Fruit fly (Drosophila melanogaster) whole organism, prepupa: Measurements from ENCODE around the gene CG32219.

Experiments
- CG1621 ChIP-seq: fragments of 200-800 bp; sonication (Bioruptor generic); optimal IDR thresholded peaks from 3 replicates; lab custom pipeline; 2018; ENCODE audit warnings: missing biosample characterization, mild to moderate bottlenecking, missing genetic modification characterization
- CG32006 ChIP-seq: fragments of 200-800 bp; sonication (Bioruptor generic); optimal IDR thresholded peaks from 3 replicates; lab custom pipeline; 2017; ENCODE audit warnings: missing biosample characterization, mild to moderate bottlenecking, missing genetic modification characterization
- CG8632 ChIP-seq: fragments of 200-800 bp; sonication (Bioruptor generic); optimal IDR thresholded peaks from 3 replicates; lab custom pipeline; 2016; ENCODE audit warnings: missing biosample characterization, missing genetic modification characterization
- CG9139 ChIP-seq: fragments of 200-800 bp; sonication (Bioruptor generic); optimal IDR thresholded peaks from 3 replicates; lab custom pipeline; 2017; ENCODE audit warnings: missing biosample characterization, mild to moderate bottlenecking, missing genetic modification characterization
- Hr4 ChIP-seq: fragments of 200-800 bp; sonication (Bioruptor generic); optimal IDR thresholded peaks from 3 replicates; lab custom pipeline; 2016; ENCODE audit warnings: missing biosample characterization, missing genetic modification characterization
- OdsH ChIP-seq: fragments of 200-800 bp; sonication (Bioruptor generic); optimal IDR thresholded peaks from 3 replicates; lab custom pipeline; 2016; ENCODE audit warnings: missing biosample characterization, missing genetic modification characterization
- Smox ChIP-seq: fragments of 200-800 bp; sonication (Bioruptor generic); optimal IDR thresholded peaks from 3 replicates; lab custom pipeline; 2016; ENCODE audit warnings: missing biosample characterization, missing genetic modification characterization
- Sox15 ChIP-seq: fragments of 200-800 bp; sonication (Bioruptor generic); optimal IDR thresholded peaks from 3 replicates; lab custom pipeline; 2016; ENCODE audit warnings: missing biosample characterization, missing genetic modification characterization
- lz ChIP-seq: fragments of 200-800 bp; sonication (Bioruptor generic); optimal IDR thresholded peaks from 3 replicates; lab custom pipeline; 2016; ENCODE audit warnings: missing biosample characterization, missing genetic modification characterization
- pdm3 ChIP-seq: fragments of 200-800 bp; sonication (Bioruptor generic); optimal IDR thresholded peaks from 3 replicates; lab custom pipeline; 2016; ENCODE audit warnings: missing biosample characterization, missing genetic modification characterization

DNA sequence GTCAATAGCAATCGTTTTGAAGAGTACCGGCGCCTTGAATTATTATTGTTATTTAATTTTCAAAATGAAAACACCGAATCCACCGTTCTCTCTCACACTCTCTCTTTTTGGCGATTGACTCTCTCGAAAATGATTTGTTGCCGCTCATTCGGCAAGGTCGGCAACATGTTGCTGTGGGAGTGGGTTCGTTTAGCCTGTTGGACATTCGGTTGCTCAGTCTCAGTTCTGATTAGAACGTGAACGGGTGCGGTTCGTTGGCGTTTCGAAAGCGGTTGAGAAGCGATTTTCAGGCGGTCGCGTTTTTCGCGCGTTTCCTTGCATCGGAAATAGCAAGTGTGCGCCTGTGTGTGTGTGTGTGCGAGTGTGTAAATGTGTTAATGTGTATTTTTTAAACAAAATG, 11.9 kb downstream of the CG32219 start, which contains the start of gene Ac76E:
- TF ChIP-seq OdsH (GFP tag; lab: Kevin White, UChicago) = no peak
- TF ChIP-seq CG32006 = no peak
- no peak for TF ChIP-seq Sox15 (GFP tag; lab: Kevin White, UChicago)
- no peak for TF ChIP-seq CG8632
- no peak for TF ChIP-seq lz (GFP tag; lab: Kevin White, UChicago)
- no peak for TF ChIP-seq pdm3 (GFP tag; lab: Kevin White, UChicago)
- no peak for TF ChIP-seq Smox (GFP tag; lab: Kevin White, UChicago)
- TF ChIP-seq CG9139 (GFP tag; lab: Kevin White, UChicago) = no peak
- no peak for TF ChIP-seq Hr4 (GFP tag; lab: Kevin White, UChicago)
- no peak for TF ChIP-seq CG1621 (tag; lab: Kevin White, UChicago)
